Worm (Caenorhabditis elegans) whole organism, young adult: ENCODE data around the gene vps-29.

Experiments used
- B0035.1 ChIP-seq: sonication (generic microtip); optimal IDR thresholded peaks from 2 replicates; lab custom pipeline; 2016; ENCODE audit warnings: missing genetic modification characterization, mild to moderate bottlenecking, missing compliant biosample characterization, missing genotype, missing genetic modification reagents
- B0336.3 ChIP-seq: fragments of 200-800 bp; sonication (Bioruptor generic); IDR thresholded peaks from 2 replicates; pipeline ENCODE4 v1.3.6; 2022; ENCODE audit warnings: missing genetic modification characterization, missing compliant biosample characterization
- C17E4.6 ChIP-seq: fragments of 200-800 bp; sonication (Bioruptor generic); IDR thresholded peaks from 2 replicates; pipeline ENCODE4 v1.3.6; 2022; ENCODE audit warnings: missing genetic modification reagents, missing genetic modification characterization, missing compliant biosample characterization
- F33H1.4 ChIP-seq: fragments of 200-800 bp; sonication (Bioruptor generic); IDR thresholded peaks from 2 replicates; pipeline ENCODE4 v1.3.6; 2022; ENCODE audit warnings: missing genetic modification reagents, missing genetic modification characterization, missing compliant biosample characterization
- F37B4.10 ChIP-seq: fragments of 200-800 bp; sonication (Bioruptor generic); IDR thresholded peaks from 2 replicates; pipeline ENCODE4 v1.3.6; 2022; ENCODE audit warnings: missing genetic modification characterization, missing compliant biosample characterization
- F39B2.1 ChIP-seq: fragments of 200-800 bp; sonication (Bioruptor generic); IDR thresholded peaks from 2 replicates; pipeline ENCODE4 v1.3.6; 2022; ENCODE audit warnings: missing genetic modification reagents, missing genetic modification characterization, missing compliant biosample characterization
- F55B11.4 ChIP-seq: sonication (generic microtip); optimal IDR thresholded peaks from 2 replicates; lab custom pipeline; 2016; ENCODE audit warnings: missing compliant biosample characterization, missing genetic modification characterization, borderline replicate concordance; ENCODE audit not compliant: insufficient read depth
- F57A8.1 ChIP-seq: fragments of 200-800 bp; sonication (Bioruptor generic); optimal IDR thresholded peaks from 2 replicates; lab custom pipeline; 2018; ENCODE audit warnings: mild to moderate bottlenecking, missing genetic modification characterization, moderate library complexity, missing compliant biosample characterization
- K11D2.4 ChIP-seq: fragments of 200-800 bp; sonication (Bioruptor generic); IDR thresholded peaks from 2 replicates; pipeline ENCODE4 v1.3.6; 2022; ENCODE audit warnings: missing genetic modification reagents, missing genetic modification characterization, missing compliant biosample characterization
- Y53F4B.3 ChIP-seq: fragments of 200-800 bp; sonication (Bioruptor generic); IDR thresholded peaks from 2 replicates; pipeline ENCODE4 v1.3.6; 2022; ENCODE audit warnings: missing genetic modification reagents, missing genetic modification characterization, missing compliant biosample characterization
- Y53G8AR.9 ChIP-seq: fragments of 200-800 bp; sonication (Bioruptor generic); conservative IDR thresholded peaks from 2 replicates; pipeline ENCODE4 v1.3.6; 2022; ENCODE audit warnings: missing genetic modification reagents, missing genetic modification characterization, missing compliant biosample characterization
- ZK185.1 ChIP-seq: sonication (generic microtip); optimal IDR thresholded peaks from 2 replicates; lab custom pipeline; 2016; ENCODE audit warnings: mild to moderate bottlenecking, missing genetic modification characterization, missing compliant biosample characterization; ENCODE audit not compliant: poor library complexity, severe bottlenecking
- ama-1 ChIP-seq, 3 experiments: fragments of 150-350 bp in 1 of 3; sonication (generic microtip) in 2 of 3; optimal IDR thresholded peaks; 2 replicates each; lab custom pipeline; 2014 to 2018; ENCODE audit warnings: missing biosample characterization in 2 of 3, missing genetic modification characterization in 2 of 3, missing genetic modification reagents in 2 of 3
- aptf-2 ChIP-seq: fragments of 200-800 bp; sonication (Bioruptor generic); conservative IDR thresholded peaks from 2 replicates; pipeline ENCODE4 v1.3.6; 2022; ENCODE audit warnings: missing genetic modification reagents, missing genetic modification characterization, missing compliant biosample characterization
- attf-3 ChIP-seq: fragments of 200-800 bp; sonication (Bioruptor generic); conservative IDR thresholded peaks from 2 replicates; pipeline ENCODE4 v1.3.6; 2022; ENCODE audit warnings: missing genetic modification reagents, missing genetic modification characterization, missing compliant biosample characterization
- attf-6 ChIP-seq: fragments of 200-800 bp; sonication (Bioruptor generic); IDR thresholded peaks from 2 replicates; pipeline ENCODE4 v1.3.6; 2022; ENCODE audit warnings: missing genetic modification reagents, missing genetic modification characterization, missing compliant biosample characterization
- bed-1 ChIP-seq: fragments of 200-800 bp; sonication (Bioruptor generic); IDR thresholded peaks from 2 replicates; pipeline ENCODE4 v1.3.6; 2022; ENCODE audit warnings: missing genetic modification reagents, missing genetic modification characterization, missing compliant biosample characterization
- ceh-91 ChIP-seq: fragments of 200-800 bp; sonication (Bioruptor generic); IDR thresholded peaks from 2 replicates; pipeline ENCODE4 v1.3.6; 2022; ENCODE audit warnings: missing genetic modification reagents, missing genetic modification characterization, missing compliant biosample characterization
- dpff-1 ChIP-seq: sonication (generic microtip); optimal IDR thresholded peaks from 2 replicates; lab custom pipeline; 2017; ENCODE audit warnings: mild to moderate bottlenecking, missing genetic modification characterization, missing compliant biosample characterization
- egl-44 ChIP-seq: fragments of 200-800 bp; sonication (Bioruptor generic); IDR thresholded peaks from 2 replicates; pipeline ENCODE4 v1.3.6; 2022; ENCODE audit warnings: missing genetic modification reagents, missing genetic modification characterization, missing compliant biosample characterization
- ets-4 ChIP-seq: fragments of 200-800 bp; sonication (Bioruptor generic); optimal IDR thresholded peaks from 2 replicates; lab custom pipeline; 2018; ENCODE audit warnings: mild to moderate bottlenecking, missing genetic modification characterization, missing compliant biosample characterization
- him-1 ChIP-seq: sonication (generic microtip); optimal IDR thresholded peaks from 2 replicates; lab custom pipeline; 2016; ENCODE audit warnings: missing genotype, missing genetic modification reagents, missing genetic modification characterization, missing compliant biosample characterization
- hmg-1.2 ChIP-seq: fragments of 200-800 bp; sonication (Bioruptor generic); IDR thresholded peaks from 2 replicates; pipeline ENCODE4 v1.3.6; 2022; ENCODE audit warnings: missing genetic modification reagents, missing genetic modification characterization, missing compliant biosample characterization
- hsf-1 ChIP-seq: fragments of 200-800 bp; sonication (Bioruptor generic); IDR thresholded peaks from 2 replicates; pipeline ENCODE4 v1.3.6; 2022; ENCODE audit warnings: missing genetic modification reagents, missing genetic modification characterization, missing compliant biosample characterization
- let-607 ChIP-seq, 2 experiments: fragments of 200-800 bp in 1 of 2; sonication (Bioruptor generic) in 1 of 2; sonication (generic microtip) in 1 of 2; optimal IDR thresholded peaks; 2 replicates each; lab custom pipeline; 2016 to 2018; ENCODE audit warnings: mild to moderate bottlenecking in 2 of 2, missing compliant biosample characterization in 2 of 2, missing genetic modification characterization in 2 of 2, moderate library complexity in 2 of 2, missing genotype in 1 of 2
- lin-26 ChIP-seq: fragments of 200-800 bp; sonication (Bioruptor generic); IDR thresholded peaks from 2 replicates; pipeline ENCODE4 v1.3.6; 2022; ENCODE audit warnings: missing genetic modification reagents, missing genetic modification characterization, missing compliant biosample characterization
- lin-35 ChIP-seq, 3 experiments: fragments of 150-350 bp in 2 of 3; sonication (generic microtip) in 1 of 3; optimal IDR thresholded peaks; 2 replicates each; lab custom pipeline; 2014 to 2018; ENCODE audit warnings: missing biosample characterization in 3 of 3, missing genetic modification characterization in 3 of 3, missing genetic modification reagents in 3 of 3
- lin-40 ChIP-seq: sonication (generic microtip); optimal IDR thresholded peaks from 2 replicates; lab custom pipeline; 2016; ENCODE audit warnings: missing genetic modification characterization, mild to moderate bottlenecking, missing compliant biosample characterization, missing genotype, missing genetic modification reagents
- lir-1 ChIP-seq: fragments of 200-800 bp; sonication (Bioruptor generic); conservative IDR thresholded peaks from 2 replicates; pipeline ENCODE4 v1.3.6; 2022; ENCODE audit warnings: missing genetic modification reagents, missing genetic modification characterization, missing compliant biosample characterization
- lsl-1 ChIP-seq: fragments of 200-800 bp; sonication (Bioruptor generic); optimal IDR thresholded peaks from 2 replicates; lab custom pipeline; 2018; ENCODE audit warnings: mild to moderate bottlenecking, missing genetic modification characterization, moderate library complexity, missing compliant biosample characterization
- lsy-27 ChIP-seq: sonication (generic microtip); optimal IDR thresholded peaks from 2 replicates; lab custom pipeline; 2017; ENCODE audit warnings: missing genetic modification characterization, mild to moderate bottlenecking, missing compliant biosample characterization, antibody characterized with exemption, missing genotype, borderline replicate concordance; ENCODE audit not compliant: insufficient read depth
- madf-8 ChIP-seq: fragments of 200-800 bp; sonication (Bioruptor generic); conservative IDR thresholded peaks from 2 replicates; pipeline ENCODE4 v1.3.6; 2022; ENCODE audit warnings: missing genetic modification reagents, missing genetic modification characterization, missing compliant biosample characterization
- mel-28 ChIP-seq: sonication (generic microtip); optimal IDR thresholded peaks from 2 replicates; lab custom pipeline; 2016; ENCODE audit warnings: borderline replicate concordance, mild to moderate bottlenecking, missing genetic modification characterization, missing compliant biosample characterization
- nfya-2 ChIP-seq: fragments of 200-800 bp; sonication (Bioruptor generic); IDR thresholded peaks from 2 replicates; pipeline ENCODE4 v1.3.6; 2022; ENCODE audit warnings: missing genetic modification reagents, missing genetic modification characterization, missing compliant biosample characterization
- rec-8 ChIP-seq, 2 experiments: sonication (generic microtip); optimal IDR thresholded peaks; 2 replicates each; lab custom pipeline; 2016; ENCODE audit warnings: mild to moderate bottlenecking in 2 of 2, missing genetic modification characterization in 2 of 2, missing genetic modification reagents in 2 of 2, missing genotype in 2 of 2, missing biosample characterization in 1 of 2, missing compliant biosample characterization in 1 of 2, moderate library complexity in 1 of 2
- sdz-38 ChIP-seq: sonication (generic microtip); optimal IDR thresholded peaks from 2 replicates; lab custom pipeline; 2016; ENCODE audit warnings: missing genotype, missing genetic modification characterization, missing compliant biosample characterization
- snpc-3.4 ChIP-seq: sonication (generic microtip); optimal IDR thresholded peaks from 2 replicates; lab custom pipeline; 2017; ENCODE audit warnings: missing genetic modification characterization, mild to moderate bottlenecking, missing compliant biosample characterization, antibody characterized with exemption, moderate library complexity, missing genotype, missing genetic modification reagents
- somi-1 ChIP-seq: fragments of 200-800 bp; sonication (Bioruptor generic); optimal IDR thresholded peaks from 2 replicates; lab custom pipeline; 2018; ENCODE audit warnings: mild to moderate bottlenecking, missing genetic modification characterization, missing compliant biosample characterization
- ztf-25 ChIP-seq: fragments of 200-800 bp; sonication (Bioruptor generic); IDR thresholded peaks from 2 replicates; pipeline ENCODE4 v1.3.6; 2022; ENCODE audit warnings: missing genetic modification reagents, missing genetic modification characterization, missing compliant biosample characterization

vps-29 gene

DNA sequence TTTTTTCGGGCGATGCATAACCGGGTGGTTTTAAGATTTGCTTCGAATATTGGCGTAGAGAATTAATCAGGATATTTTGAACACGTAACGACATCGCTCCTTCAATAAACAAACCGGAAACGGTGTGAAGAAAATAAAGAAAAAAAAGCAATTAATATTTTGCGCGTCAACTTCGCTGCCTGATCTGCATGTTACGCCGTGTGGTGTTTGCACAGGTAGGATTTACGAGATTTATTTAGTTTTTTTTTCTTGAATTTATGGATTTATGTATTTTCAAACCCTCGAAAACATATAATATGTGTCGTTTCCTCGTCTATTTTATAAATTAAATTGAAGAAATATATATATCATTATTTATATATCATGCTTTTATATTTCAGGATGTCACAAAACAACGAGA is 1.8 kb upstream of the vps-29 start, which contains the start of the genes ZK1128.1 and mett-10:
Gene ZK1128.1 (minus strand): TSS at position 99 of the 400 bp plus-strand sequence.
Gene mett-10 (plus strand): TSS at position 375 of the 400 bp plus-strand sequence.
- TF ChIP-seq somi-1 (GFP tag; lab: Kevin White, UChicago) (no peak), F39B2.1 (GFP tag; lab: Robert Waterston, UW) (no peak), madf-8 (GFP tag; lab: Robert Waterston, UW) (no peak), F33H1.4 (GFP tag; lab: Robert Waterston, UW) (no peak), bed-1 (GFP tag; lab: Robert Waterston, UW) (no peak), hmg-1.2 (GFP tag; lab: Robert Waterston, UW) (no peak), lin-26 (no peak), lsl-1 (GFP tag; lab: Kevin White, UChicago) (no peak), F37B4.10 (GFP tag; lab: Robert Waterston, UW) (no peak), nfya-2 (GFP tag; lab: Robert Waterston, UW) (no peak)

DNA sequence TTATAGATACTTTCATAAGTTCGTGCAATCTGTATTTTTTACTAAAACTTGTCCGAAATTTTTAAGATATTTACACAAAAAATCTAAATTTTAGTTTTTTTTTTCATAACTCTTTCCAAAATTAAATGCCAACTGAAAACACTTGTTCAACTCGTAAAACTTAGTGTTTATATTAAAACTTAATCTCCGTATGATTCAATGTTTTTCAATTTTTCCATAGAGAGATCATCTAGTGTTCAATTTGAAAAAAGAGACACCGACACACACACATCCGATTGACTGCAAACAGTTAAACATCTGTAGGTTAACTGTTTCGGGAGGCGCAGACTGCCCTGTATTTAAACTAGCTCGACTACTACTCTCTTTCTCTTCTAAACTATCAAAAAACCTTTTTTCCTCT is 3.9 kb downstream of the vps-29 start, which contains the start of gene T16H12.9:
Gene T16H12.9 (plus strand): TSS at position 301 of the 400 bp plus-strand sequence.
- no peak for TF ChIP-seq F55B11.4 (tag; lab: Kevin White, UChicago)
- no peak for TF ChIP-seq lin-40 (tag; lab: Kevin White, UChicago)
- TF ChIP-seq ama-1 (optimal IDR thresholded peaks at IDR 0.05; lab: Kevin White, UChicago) = no peak
- no peak for TF ChIP-seq ama-1 (GFP tag; optimal IDR thresholded peaks at IDR 0.05; lab: Kevin White, UChicago)
- TF ChIP-seq Y53G8AR.9 (GFP tag; lab: Robert Waterston, UW) = no peak
- TF ChIP-seq aptf-2 = no peak
- no peak for TF ChIP-seq attf-6 (GFP tag; lab: Robert Waterston, UW)
- no peak for TF ChIP-seq F37B4.10 (GFP tag; lab: Robert Waterston, UW)
- no peak for TF ChIP-seq sdz-38 (tag; lab: Kevin White, UChicago)
- no peak for TF ChIP-seq lir-1
- no peak for TF ChIP-seq Y53F4B.3 (GFP tag; lab: Robert Waterston, UW)
- TF ChIP-seq mel-28 = no peak

- TF ChIP-seq B0035.1 (tag; lab: Kevin White, UChicago) = no peak
- no peak for TF ChIP-seq ZK185.1 (tag; lab: Kevin White, UChicago)
- TF ChIP-seq F57A8.1 (GFP tag; lab: Kevin White, UChicago) = no peak
- no peak for TF ChIP-seq let-607 (tag; optimal IDR thresholded peaks at IDR 0.05; lab: Kevin White, UChicago)
- TF ChIP-seq ztf-25 = no peak
- TF ChIP-seq B0336.3 (GFP tag; lab: Robert Waterston, UW) = no peak
- TF ChIP-seq K11D2.4 (GFP tag; lab: Robert Waterston, UW) = no peak
- TF ChIP-seq snpc-3.4 = no peak
Observed at ce11 chrIII:10106390-10106789, 6.5 kb downstream of the vps-29 start, which contains the start of gene srt-55. Gene srt-55, minus strand, starts transcription at chrIII:10106490.

DNA sequence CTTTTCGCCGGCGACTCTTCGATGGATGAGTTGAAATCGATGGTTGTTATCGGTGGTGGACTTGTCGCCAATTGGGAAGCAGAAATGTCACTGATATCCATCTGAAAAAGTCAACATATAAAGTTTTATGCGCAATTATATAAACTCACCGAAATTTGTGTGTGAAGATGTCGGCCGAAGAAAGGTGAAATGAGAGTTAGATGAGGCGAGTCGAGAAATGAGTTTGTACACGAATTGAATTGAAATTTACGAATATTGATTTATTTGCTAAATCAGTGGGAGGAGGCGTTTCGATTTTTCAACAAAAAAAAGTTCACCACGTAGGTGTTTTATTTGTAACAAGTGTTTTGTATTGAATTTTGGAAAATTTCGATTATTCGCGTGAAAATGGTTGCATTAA is 11.5 kb downstream of the vps-29 start, which contains the start of gene kel-10:
Gene kel-10 (minus strand): TSS at position 101 of the 400 bp plus-strand sequence.
- TF ChIP-seq ets-4 (GFP tag; lab: Kevin White, UChicago) (no peak), lin-35 (GFP tag; optimal IDR thresholded peaks at IDR 0.05; lab: Kevin White, UChicago) (no peak), C17E4.6 (no peak), attf-3 (GFP tag; lab: Robert Waterston, UW) (no peak), rec-8 (tag; optimal IDR thresholded peaks at IDR 0.05; lab: Kevin White, UChicago) (no peak), dpff-1 (tag; lab: Kevin White, UChicago) (no peak), lin-26 (no peak), lsy-27 (tag; lab: Kevin White, UChicago) (no peak), ceh-91 (GFP tag; lab: Robert Waterston, UW) (no peak), hsf-1 (GFP tag; lab: Robert Waterston, UW) (no peak), egl-44 (GFP tag; lab: Robert Waterston, UW) (no peak), him-1 (no peak)
